Fruit fly (Drosophila melanogaster): ENCODE results near the gene Snx6.

DNA sequence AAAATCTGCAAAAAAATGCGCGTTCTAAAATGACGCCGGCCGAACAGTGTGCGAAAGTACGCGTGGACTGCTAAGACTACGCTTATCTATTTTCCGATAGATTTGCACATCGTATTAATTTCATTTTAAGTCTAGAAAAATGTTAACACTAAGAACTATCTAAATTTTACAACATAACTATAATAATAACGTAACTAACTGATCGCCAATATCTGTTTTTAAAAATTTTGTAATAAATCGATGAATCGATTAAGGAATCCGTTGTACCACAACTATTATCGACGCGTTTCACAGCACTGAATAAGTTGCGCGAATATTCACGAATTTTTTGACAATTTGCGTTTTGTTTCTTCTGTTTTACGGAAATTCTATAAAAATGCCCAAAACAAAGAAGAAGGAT is 9.5 kb downstream of the Snx6 start, which contains the start of gene Ssb-c31a:
- TF ChIP-seq Hr39 (GFP tag; optimal IDR thresholded peaks at IDR 0.05): peak; percentile 47
- TF ChIP-seq CG3919 (GFP tag; optimal IDR thresholded peaks at IDR 0.05): peak; percentile 64
- TF ChIP-seq cyc (GFP tag; optimal IDR thresholded peaks at IDR 0.05): peak; percentile 62

Data from whole organism, prepupa.